Worm (Caenorhabditis elegans) whole organism, L4 larva: Measurements from ENCODE around the gene bgnt-1.1.
A peak's percentile ranks its signal among the peaks of the same experiment; 100 is the strongest.

ENCODE experiments used
- daf-16 ChIP-seq, 3 experiments: sonication (generic microtip); optimal IDR thresholded peaks; 2 replicates each; lab custom pipeline; 2016 to 2017; ENCODE audit warnings: missing genetic modification characterization in 3 of 3, missing genetic modification reagents in 3 of 3, mild to moderate bottlenecking in 2 of 3, missing compliant biosample characterization in 2 of 3, missing biosample characterization in 1 of 3, moderate library complexity in 1 of 3
- lsy-2 ChIP-seq, 2 experiments: fragments of 150-350 bp in 1 of 2; sonication (generic microtip) in 1 of 2; optimal IDR thresholded peaks; 2 replicates each; lab custom pipeline; 2014 to 2017; ENCODE audit warnings: missing biosample characterization in 2 of 2, missing genetic modification characterization in 2 of 2
- mep-1 ChIP-seq: fragments of 150-350 bp; sonication (generic microtip); optimal IDR thresholded peaks from 3 replicates; lab custom pipeline; 2014; ENCODE audit warnings: missing biosample characterization, missing genetic modification characterization
- mxl-3 ChIP-seq: fragments of 200-800 bp; sonication (Bioruptor generic); optimal IDR thresholded peaks from 2 replicates; lab custom pipeline; 2018; ENCODE audit warnings: mild to moderate bottlenecking, missing genetic modification characterization, missing compliant biosample characterization
- nhr-25 ChIP-seq: sonication (generic microtip); optimal IDR thresholded peaks from 2 replicates; lab custom pipeline; 2017; ENCODE audit warnings: missing genetic modification characterization, mild to moderate bottlenecking, missing compliant biosample characterization, antibody characterized with exemption, moderate library complexity, borderline replicate concordance; ENCODE audit not compliant: insufficient read depth
- nhr-48 ChIP-seq: sonication (generic microtip); optimal IDR thresholded peaks from 2 replicates; lab custom pipeline; 2016; ENCODE audit warnings: mild to moderate bottlenecking, missing genetic modification characterization, missing compliant biosample characterization

ce11 chrIV:10466398-10466797 is 6.2 kb upstream of the bgnt-1.1 start:
- TF ChIP-seq daf-16 (GFP tag; optimal IDR thresholded peaks at IDR 0.05; lab: Kevin White, UChicago) (no peak), daf-16 (tag; optimal IDR thresholded peaks at IDR 0.05; lab: Kevin White, UChicago) (peak; percentile 43), mep-1 (tag; lab: Kevin White, UChicago) (no peak), nhr-48 (no peak), mxl-3 (GFP tag; lab: Kevin White, UChicago) (no peak), nhr-25 (tag; lab: Kevin White, UChicago) (no peak), lsy-2 (tag; optimal IDR thresholded peaks at IDR 0.05; lab: Kevin White, UChicago) (peak in 1 of 2 experiments; percentile 61)
